Worm (Caenorhabditis elegans) whole organism, early embryonic: Measurements from ENCODE around the gene F15E6.10.

Source experiments
- B0310.2 ChIP-seq: sonication (generic microtip); optimal IDR thresholded peaks from 2 replicates; lab custom pipeline; 2016; ENCODE audit warnings: mild to moderate bottlenecking, missing genetic modification characterization, missing compliant biosample characterization
- F13C5.2 ChIP-seq: sonication (generic microtip); optimal IDR thresholded peaks from 2 replicates; lab custom pipeline; 2017; ENCODE audit warnings: mild to moderate bottlenecking, missing genetic modification characterization, inconsistent platforms, missing compliant biosample characterization
- aly-1 ChIP-seq: sonication (generic microtip); optimal IDR thresholded peaks from 2 replicates; lab custom pipeline; 2016; ENCODE audit warnings: missing genetic modification characterization, missing compliant biosample characterization
- ama-1 ChIP-seq: fragments of 150-350 bp; optimal IDR thresholded peaks from 2 replicates; lab custom pipeline; 2014
- ceh-13 ChIP-seq: fragments of 200-800 bp; sonication (Bioruptor generic); optimal IDR thresholded peaks from 2 replicates; lab custom pipeline; 2018; ENCODE audit warnings: mild to moderate bottlenecking, missing genetic modification characterization, missing compliant biosample characterization
- ceh-36 ChIP-seq: sonication (generic microtip); optimal IDR thresholded peaks from 2 replicates; lab custom pipeline; 2016; ENCODE audit warnings: missing genetic modification characterization, inconsistent platforms, missing compliant biosample characterization
- ets-7 ChIP-seq: sonication (generic microtip); optimal IDR thresholded peaks from 2 replicates; lab custom pipeline; 2016; ENCODE audit warnings: missing genotype, missing genetic modification characterization, missing compliant biosample characterization
- flt-1 ChIP-seq: fragments of 200-800 bp; sonication (Bioruptor generic); IDR thresholded peaks from 2 replicates; pipeline ENCODE4 v1.3.6; 2022; ENCODE audit warnings: missing genetic modification characterization, missing compliant biosample characterization
- hmbx-1 ChIP-seq: sonication (generic microtip); optimal IDR thresholded peaks from 2 replicates; lab custom pipeline; 2016; ENCODE audit warnings: mild to moderate bottlenecking, missing genetic modification characterization, missing compliant biosample characterization
- hmg-4 ChIP-seq: fragments of 200-800 bp; sonication (Bioruptor generic); optimal IDR thresholded peaks from 2 replicates; lab custom pipeline; 2018; ENCODE audit warnings: mild to moderate bottlenecking, missing genetic modification characterization, missing compliant biosample characterization
- hnd-1 ChIP-seq: sonication (generic microtip); optimal IDR thresholded peaks from 2 replicates; lab custom pipeline; 2016; ENCODE audit warnings: missing genetic modification characterization, missing compliant biosample characterization
- pes-1 ChIP-seq: fragments of 200-800 bp; sonication (Bioruptor generic); IDR thresholded peaks from 2 replicates; pipeline ENCODE4 v1.3.6; 2022; ENCODE audit warnings: missing genetic modification reagents, missing genetic modification characterization, missing compliant biosample characterization
- scrt-1 ChIP-seq: fragments of 200-800 bp; sonication (Bioruptor generic); IDR thresholded peaks from 2 replicates; pipeline ENCODE4 v1.3.6; 2022; ENCODE audit warnings: missing genetic modification characterization, missing compliant biosample characterization
- sea-1 ChIP-seq: fragments of 200-800 bp; sonication (Bioruptor generic); conservative IDR thresholded peaks from 2 replicates; pipeline ENCODE4 v1.3.6; 2022; ENCODE audit warnings: missing genetic modification characterization, missing compliant biosample characterization
- tbx-11 ChIP-seq: fragments of 200-800 bp; sonication (Bioruptor generic); IDR thresholded peaks from 2 replicates; pipeline ENCODE4 v1.3.6; 2022; ENCODE audit warnings: missing genetic modification characterization, missing compliant biosample characterization
- tbx-37 ChIP-seq: fragments of 200-800 bp; sonication (Bioruptor generic); conservative IDR thresholded peaks from 2 replicates; pipeline ENCODE4 v1.3.6; 2022; ENCODE audit warnings: missing genetic modification reagents, missing genetic modification characterization, missing compliant biosample characterization
- tra-4 ChIP-seq: sonication (generic microtip); optimal IDR thresholded peaks from 2 replicates; lab custom pipeline; 2017; ENCODE audit warnings: missing genetic modification characterization, missing compliant biosample characterization

Gene F15E6.10

ce11 chrIV:4292569-4292968 lies at the start of gene F15E6.10:
Gene F15E6.10 (plus strand): TSS chrIV:4292869.
- TF ChIP-seq tbx-11 (GFP tag; lab: Robert Waterston, UW): no peak
- TF ChIP-seq B0310.2: no peak
- TF ChIP-seq ets-7 (tag; lab: Kevin White, UChicago): no peak
- TF ChIP-seq ama-1 (lab: Kevin White, UChicago): no peak
- TF ChIP-seq F13C5.2: no peak
- no peak for TF ChIP-seq tbx-37 (GFP tag; lab: Robert Waterston, UW)
- no peak for TF ChIP-seq hmbx-1 (tag; lab: Kevin White, UChicago)
- no peak for TF ChIP-seq hnd-1 (tag; lab: Kevin White, UChicago)
- no peak for TF ChIP-seq ceh-13 (GFP tag; lab: Kevin White, UChicago)
- TF ChIP-seq hmg-4 (GFP tag; lab: Kevin White, UChicago): no peak
- TF ChIP-seq ceh-36 (tag; lab: Kevin White, UChicago): no peak
- no peak for TF ChIP-seq tra-4 (tag; lab: Kevin White, UChicago)
- no peak for TF ChIP-seq scrt-1 (GFP tag; lab: Robert Waterston, UW)
- TF ChIP-seq aly-1 (tag; lab: Kevin White, UChicago): no peak
- no peak for TF ChIP-seq pes-1
- TF ChIP-seq sea-1: no peak
- no peak for TF ChIP-seq flt-1 (GFP tag; lab: Robert Waterston, UW)

ce11 chrIV:4243830-4244406 lies 48.8 kb upstream of the F15E6.10 start:
- no peak for TF ChIP-seq pes-1
- TF ChIP-seq aly-1 (tag; lab: Kevin White, UChicago): peak; percentile 2

- TF ChIP-seq ceh-13 (GFP tag; lab: Kevin White, UChicago) (no peak), flt-1 (GFP tag; lab: Robert Waterston, UW) (no peak), aly-1 (tag; lab: Kevin White, UChicago) (no peak), tbx-37 (GFP tag; lab: Robert Waterston, UW) (no peak), hnd-1 (tag; lab: Kevin White, UChicago) (no peak), tra-4 (tag; lab: Kevin White, UChicago) (no peak), F13C5.2 (no peak), pes-1 (no peak), tbx-11 (GFP tag; lab: Robert Waterston, UW) (no peak), hmbx-1 (tag; lab: Kevin White, UChicago) (no peak), B0310.2 (no peak), sea-1 (no peak), hmg-4 (GFP tag; lab: Kevin White, UChicago) (no peak), ceh-36 (tag; lab: Kevin White, UChicago) (no peak), scrt-1 (GFP tag; lab: Robert Waterston, UW) (no peak)
Observed at ce11 chrIV:4244510-4244909, 48.2 kb upstream of the F15E6.10 start, which contains the start of gene col-34. Gene col-34 (minus strand): TSS chrIV:4244610.

ce11 chrIV:4246493-4246892 lies 46.2 kb upstream of the F15E6.10 start, which contains the start of gene ttr-20:
Gene ttr-20 (plus strand): TSS chrIV:4246793.
- TF ChIP-seq aly-1 (tag; lab: Kevin White, UChicago) (no peak), B0310.2 (no peak), flt-1 (GFP tag; lab: Robert Waterston, UW) (no peak), F13C5.2 (no peak), tra-4 (tag; lab: Kevin White, UChicago) (no peak), scrt-1 (GFP tag; lab: Robert Waterston, UW) (no peak), ama-1 (lab: Kevin White, UChicago) (no peak), hmbx-1 (tag; lab: Kevin White, UChicago) (no peak), ceh-36 (tag; lab: Kevin White, UChicago) (no peak), hnd-1 (tag; lab: Kevin White, UChicago) (no peak), pes-1 (no peak), ceh-13 (GFP tag; lab: Kevin White, UChicago) (no peak), ets-7 (tag; lab: Kevin White, UChicago) (no peak), tbx-37 (GFP tag; lab: Robert Waterston, UW) (no peak), tbx-11 (GFP tag; lab: Robert Waterston, UW) (no peak), hmg-4 (GFP tag; lab: Kevin White, UChicago) (no peak), sea-1 (no peak)

- TF ChIP-seq scrt-1 (GFP tag; lab: Robert Waterston, UW): no peak
- TF ChIP-seq B0310.2: no peak
- peak; percentile 18 for TF ChIP-seq F13C5.2
Observed at ce11 chrIV:4247334-4247733, 45.3 kb upstream of the F15E6.10 start.

ce11 chrIV:4247770-4248169 lies 44.9 kb upstream of the F15E6.10 start, which contains the start of gene ama-1:
Gene ama-1 (plus strand): TSS chrIV:4248070.
- no peak for TF ChIP-seq hmg-4 (GFP tag; lab: Kevin White, UChicago)
- no peak for TF ChIP-seq ceh-13 (GFP tag; lab: Kevin White, UChicago)
- TF ChIP-seq tbx-11 (GFP tag; lab: Robert Waterston, UW): no peak
- TF ChIP-seq hmbx-1 (tag; lab: Kevin White, UChicago): no peak
- no peak for TF ChIP-seq tbx-37 (GFP tag; lab: Robert Waterston, UW)
- TF ChIP-seq scrt-1 (GFP tag; lab: Robert Waterston, UW): no peak
- no peak for TF ChIP-seq sea-1
- TF ChIP-seq tra-4 (tag; lab: Kevin White, UChicago): no peak
- TF ChIP-seq flt-1 (GFP tag; lab: Robert Waterston, UW): no peak
- no peak for TF ChIP-seq B0310.2
- no peak for TF ChIP-seq ets-7 (tag; lab: Kevin White, UChicago)
- TF ChIP-seq hnd-1 (tag; lab: Kevin White, UChicago): no peak
- TF ChIP-seq ama-1 (lab: Kevin White, UChicago): no peak

ce11 chrIV:4254989-4255582 lies 37.6 kb upstream of the F15E6.10 start:
- no peak for TF ChIP-seq tra-4 (tag; lab: Kevin White, UChicago)
- no peak for TF ChIP-seq hnd-1 (tag; lab: Kevin White, UChicago)
- TF ChIP-seq tbx-37 (GFP tag; lab: Robert Waterston, UW): no peak
- TF ChIP-seq aly-1 (tag; lab: Kevin White, UChicago): peak; percentile 1
